Worm (Caenorhabditis elegans): Measurements from ENCODE around the gene F28C10.3.

- TF ChIP-seq T07F8.4 (tag; optimal IDR thresholded peaks at IDR 0.05) (peak; percentile 60), atf-7 (tag; optimal IDR thresholded peaks at IDR 0.05) (no peak), lir-1 (GFP tag; conservative IDR thresholded peaks at IDR 0.05) (no peak), mcd-1 (GFP tag; IDR thresholded peaks at IDR 0.05) (no peak; the same call in 1 of the 2 replicates), aptf-2 (GFP tag; conservative IDR thresholded peaks at IDR 0.05) (no peak), F55B11.4 (tag; optimal IDR thresholded peaks at IDR 0.05; ENCODE audit: borderline replicate concordance, insufficient read depth) (no peak)
Measured at ce11 chrX:487669-488068, 48.0 kb downstream of the F28C10.3 start.

All from whole organism, young adult.